Worm (Caenorhabditis elegans): ENCODE measurements around the gene ccch-5.

ccch-5 gene

DNA sequence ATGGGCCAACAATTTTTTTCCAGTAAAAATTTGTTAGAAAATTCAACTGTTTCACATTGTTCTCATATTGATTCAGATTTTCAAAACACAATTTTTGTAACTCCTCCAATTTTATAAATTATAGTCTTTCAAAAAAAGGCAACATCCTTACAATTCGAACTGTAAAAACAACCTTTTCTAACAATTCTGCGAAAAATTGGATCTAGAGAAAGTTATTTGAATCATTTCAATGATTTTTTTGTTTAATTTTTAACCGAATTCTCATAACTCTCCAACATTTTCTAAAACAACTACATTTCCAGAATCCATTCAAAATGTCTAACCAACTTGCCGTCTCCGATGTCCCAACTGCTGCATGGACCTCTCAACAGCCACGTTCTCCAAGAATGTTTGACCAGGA, at the start of gene ccch-5:
ccch-5 (plus strand) TSS at position 301 of the 400 bp plus-strand sequence.
- TF ChIP-seq unc-62 (GFP tag; optimal IDR thresholded peaks at IDR 0.05): no peak

ce11 chrIV:14869844-14870433, 49.5 kb upstream of the ccch-5 start:
- TF ChIP-seq unc-62 (GFP tag; optimal IDR thresholded peaks at IDR 0.05): no peak

DNA sequence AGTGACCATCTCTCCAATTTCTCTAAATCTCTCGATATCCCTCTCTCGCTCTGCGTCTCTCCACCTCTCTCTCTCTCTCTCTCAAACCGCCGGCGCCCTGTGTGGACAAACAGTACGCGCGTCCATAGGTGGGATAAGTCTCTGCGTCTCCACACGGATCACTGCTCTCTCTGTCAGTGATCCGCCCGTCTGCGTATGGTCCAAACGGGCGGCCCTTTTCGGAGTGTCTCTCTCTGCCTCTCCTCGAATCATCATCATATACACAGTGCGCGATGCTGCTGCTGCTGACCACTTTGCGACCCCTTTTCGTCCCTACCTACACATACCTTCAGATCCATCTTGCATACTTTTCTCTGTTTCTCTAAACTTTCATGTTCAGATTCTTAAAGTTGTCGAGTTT, 47.1 kb upstream of the ccch-5 start:
- TF ChIP-seq unc-62 (GFP tag; optimal IDR thresholded peaks at IDR 0.05): no peak

- no peak for TF ChIP-seq unc-62 (GFP tag; optimal IDR thresholded peaks at IDR 0.05)
Measured at ce11 chrIV:14874926-14875570, 44.4 kb upstream of the ccch-5 start.

- no peak for TF ChIP-seq unc-62 (GFP tag; optimal IDR thresholded peaks at IDR 0.05)
Measured at ce11 chrIV:14876632-14877031, 42.8 kb upstream of the ccch-5 start.

ce11 chrIV:14877657-14878056, 41.8 kb upstream of the ccch-5 start:
- no peak for TF ChIP-seq unc-62 (GFP tag; optimal IDR thresholded peaks at IDR 0.05)

ce11 chrIV:14879184-14879583, 40.2 kb upstream of the ccch-5 start, which contains the start of gene eps-8:
Gene eps-8 (plus strand): TSS chrIV:14879484.
- TF ChIP-seq unc-62 (GFP tag; optimal IDR thresholded peaks at IDR 0.05): no peak

- no peak for TF ChIP-seq unc-62 (GFP tag; optimal IDR thresholded peaks at IDR 0.05)
Measured at ce11 chrIV:14883812-14884211, 35.6 kb upstream of the ccch-5 start.

DNA sequence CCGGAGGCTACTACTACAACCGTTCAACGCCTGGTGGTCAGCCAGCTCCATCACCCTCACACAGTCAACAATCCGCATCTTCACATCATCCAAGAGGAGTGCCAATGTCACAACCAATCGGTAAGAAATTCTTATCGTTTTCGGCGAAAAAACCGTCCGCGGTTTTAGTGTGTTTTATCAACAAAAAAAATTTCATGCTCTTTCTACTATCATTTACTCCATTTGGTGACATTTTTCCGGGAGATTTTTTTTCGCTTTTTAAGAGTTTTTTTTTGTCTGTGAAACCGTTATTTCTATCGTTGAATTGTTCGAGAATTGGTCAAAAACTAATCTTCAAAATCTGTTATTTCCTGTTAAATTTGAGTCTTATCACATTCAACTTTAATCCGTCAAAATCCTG, 33.8 kb upstream of the ccch-5 start:
- no peak for TF ChIP-seq unc-62 (GFP tag; optimal IDR thresholded peaks at IDR 0.05)

DNA sequence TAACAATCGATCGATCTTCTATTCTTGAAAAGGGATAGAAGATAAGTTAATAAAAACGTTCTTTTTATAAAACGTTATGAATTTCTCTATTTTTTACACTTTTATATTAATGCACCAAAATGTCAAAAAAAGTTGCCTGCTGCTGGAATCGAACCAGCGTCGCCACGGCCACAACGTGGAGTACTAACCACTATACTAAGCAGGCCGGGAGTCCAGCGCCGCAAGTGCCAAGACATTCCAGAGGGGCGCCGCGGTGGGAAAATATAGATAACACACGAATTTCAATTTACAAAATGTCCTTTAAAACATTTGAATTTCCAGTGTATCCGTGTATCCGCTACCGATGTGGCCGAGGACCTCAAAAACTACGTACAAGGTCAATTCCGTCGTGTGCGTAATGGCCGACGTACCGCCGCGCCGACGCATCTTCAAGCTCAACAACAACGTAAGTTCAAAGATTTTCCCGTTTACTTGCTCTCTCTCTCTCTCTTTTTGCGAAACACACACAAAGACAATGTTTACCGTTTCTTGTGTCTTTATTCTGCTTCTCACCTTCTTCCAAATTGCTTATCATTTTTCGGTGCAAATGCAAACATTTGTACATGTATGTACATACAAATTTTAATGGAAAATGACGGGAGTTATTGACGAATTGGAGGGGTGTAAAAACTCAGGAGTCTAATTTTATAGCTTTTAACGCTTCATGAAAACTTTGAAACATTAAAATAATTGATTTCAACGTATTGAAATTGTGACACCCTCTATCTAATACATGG, 30.3 kb upstream of the ccch-5 start:
- TF ChIP-seq unc-62 (GFP tag; optimal IDR thresholded peaks at IDR 0.05): no peak

DNA sequence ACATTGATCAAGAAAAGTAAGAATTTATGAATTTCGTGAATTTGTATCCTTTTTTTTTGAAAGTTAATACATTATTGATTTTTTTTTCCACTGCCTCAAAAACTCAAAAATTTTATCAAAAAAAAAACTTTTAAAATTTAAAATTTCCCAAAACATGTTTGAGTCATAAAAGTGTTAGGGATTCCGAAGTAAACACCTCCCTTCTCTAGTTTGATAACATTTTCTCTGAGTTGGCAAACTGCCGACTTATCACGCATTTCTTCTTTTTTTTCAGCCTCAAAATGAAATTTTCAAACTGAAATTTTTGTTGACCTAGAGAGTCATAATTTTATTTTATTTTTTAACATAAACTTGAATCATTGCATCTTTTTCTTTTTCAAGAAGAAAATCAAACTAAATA, 28.5 kb upstream of the ccch-5 start:
- TF ChIP-seq unc-62 (GFP tag; optimal IDR thresholded peaks at IDR 0.05): no peak

DNA sequence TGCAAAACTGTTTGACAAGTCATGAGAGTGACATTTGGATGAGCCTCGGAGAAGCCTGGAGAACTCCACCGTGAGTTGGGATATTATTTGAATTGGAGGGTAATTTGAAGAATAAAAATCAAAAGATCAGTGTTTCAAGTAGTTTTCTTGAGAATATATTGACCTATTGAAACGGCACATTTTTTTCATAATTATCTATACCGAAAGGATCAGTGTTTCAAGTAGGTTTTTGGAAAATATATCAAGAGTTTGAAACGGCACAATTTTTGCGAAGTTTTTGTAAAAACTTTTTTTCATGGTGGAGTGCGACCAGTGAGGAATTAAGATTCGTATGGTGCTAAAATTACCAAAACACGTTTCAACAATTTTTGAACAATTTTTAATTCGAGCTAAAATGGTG, 27.4 kb upstream of the ccch-5 start:
- no peak for TF ChIP-seq unc-62 (GFP tag; optimal IDR thresholded peaks at IDR 0.05)

ce11 chrIV:14894339-14894738, 25.1 kb upstream of the ccch-5 start:
- TF ChIP-seq unc-62 (GFP tag; optimal IDR thresholded peaks at IDR 0.05): no peak

- TF ChIP-seq unc-62 (GFP tag; optimal IDR thresholded peaks at IDR 0.05): no peak
Measured at ce11 chrIV:14903188-14903587, 16.2 kb upstream of the ccch-5 start.

DNA sequence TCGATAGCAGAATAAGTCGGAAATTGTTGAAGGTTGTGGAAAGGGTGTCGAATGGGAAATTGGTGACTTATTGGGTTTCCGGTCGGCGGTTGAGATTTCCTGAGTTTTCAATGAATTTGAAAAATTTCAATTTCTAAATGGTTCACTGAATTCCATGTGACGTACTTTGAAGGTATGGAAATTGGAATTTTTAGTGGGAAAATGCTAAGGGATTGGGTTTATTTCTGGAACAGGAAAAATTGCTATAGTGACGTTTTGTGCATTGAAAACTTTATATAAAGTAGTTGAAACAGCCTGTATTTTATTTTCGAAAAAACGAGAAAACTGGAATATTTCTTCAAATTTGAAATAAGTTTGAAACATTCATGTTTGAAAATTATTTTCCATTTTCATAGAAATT, 9.8 kb upstream of the ccch-5 start, which contains the start of gene pnc-2:
pnc-2 (minus strand) TSS at position 101 of the 400 bp plus-strand sequence.
- TF ChIP-seq unc-62 (GFP tag; optimal IDR thresholded peaks at IDR 0.05): no peak

DNA sequence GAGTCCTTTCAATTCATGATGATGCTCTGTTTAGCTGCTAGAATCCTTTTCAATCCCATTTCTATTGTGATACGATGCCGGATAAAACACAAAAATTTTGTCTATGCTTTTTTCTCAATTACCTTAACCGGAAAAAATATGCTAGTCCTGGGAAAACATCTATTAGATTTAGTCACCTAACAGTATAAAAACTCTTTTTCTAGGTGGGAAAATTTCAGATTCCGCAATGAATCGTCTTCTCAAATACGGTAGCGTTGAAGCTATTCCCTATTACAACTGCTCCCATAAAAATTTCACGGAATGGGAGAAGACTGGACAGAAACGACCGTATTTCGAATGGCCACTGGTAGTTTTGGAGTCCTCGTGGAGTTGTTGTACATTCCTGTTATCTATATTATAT, 10.0 kb downstream of the ccch-5 start, which contains the start of gene Y57G11C.28:
Y57G11C.28 (plus strand) TSS at position 301 of the 400 bp plus-strand sequence.
- no peak for TF ChIP-seq unc-62 (GFP tag; optimal IDR thresholded peaks at IDR 0.05)

ce11 chrIV:14932640-14933039, 13.2 kb downstream of the ccch-5 start, which contains the start of gene Y57G11C.1131:
Gene Y57G11C.1131 (plus strand): TSS chrIV:14932972.
- no peak for TF ChIP-seq unc-62 (GFP tag; optimal IDR thresholded peaks at IDR 0.05)
